Worm (Caenorhabditis elegans) whole organism, L1 larva: Measurements from ENCODE around the gene skr-17.

Experiments
- C16A3.4 ChIP-seq: fragments of 150-350 bp; optimal IDR thresholded peaks from 2 replicates; lab custom pipeline; 2014; ENCODE audit warnings: missing biosample characterization, missing genetic modification characterization
- C34B4.2 ChIP-seq: sonication (generic microtip); optimal IDR thresholded peaks from 2 replicates; lab custom pipeline; 2017; ENCODE audit warnings: mild to moderate bottlenecking, missing genetic modification characterization, missing compliant biosample characterization
- F16B12.6 ChIP-seq: fragments of 150-350 bp; optimal IDR thresholded peaks from 2 replicates; lab custom pipeline; 2014; ENCODE audit warnings: missing biosample characterization, missing genetic modification characterization
- Y116A8C.19 ChIP-seq: sonication (generic microtip); optimal IDR thresholded peaks from 2 replicates; lab custom pipeline; 2016; ENCODE audit warnings: missing compliant biosample characterization, missing genetic modification characterization, borderline replicate concordance
- alr-1 ChIP-seq: fragments of 200-800 bp; sonication (Bioruptor generic); optimal IDR thresholded peaks from 2 replicates; lab custom pipeline; 2018; ENCODE audit warnings: borderline replicate concordance, mild to moderate bottlenecking, missing genetic modification characterization, missing compliant biosample characterization
- aly-2 ChIP-seq: fragments of 150-350 bp; optimal IDR thresholded peaks from 2 replicates; lab custom pipeline; 2014; ENCODE audit warnings: missing biosample characterization, missing genetic modification characterization
- ama-1 ChIP-seq: fragments of 150-350 bp; optimal IDR thresholded peaks from 2 replicates; lab custom pipeline; 2014
- blmp-1 ChIP-seq: fragments of 150-350 bp; optimal IDR thresholded peaks from 2 replicates; lab custom pipeline; 2014; ENCODE audit warnings: missing biosample characterization, missing genetic modification characterization
- ceh-63 ChIP-seq: fragments of 200-800 bp; sonication (Bioruptor generic); optimal IDR thresholded peaks from 2 replicates; lab custom pipeline; 2018; ENCODE audit warnings: mild to moderate bottlenecking, missing genetic modification characterization, missing compliant biosample characterization
- ceh-8 ChIP-seq: fragments of 200-800 bp; sonication (Bioruptor generic); optimal IDR thresholded peaks from 2 replicates; lab custom pipeline; 2018; ENCODE audit warnings: mild to moderate bottlenecking, missing genetic modification characterization, moderate library complexity, missing compliant biosample characterization
- ceh-82 ChIP-seq, 3 experiments: fragments of 150-350 bp in 1 of 3; sonication (generic microtip) in 2 of 3; optimal IDR thresholded peaks; 2 replicates each; lab custom pipeline; 2014 to 2017; ENCODE audit warnings: missing biosample characterization in 3 of 3, missing genetic modification characterization in 3 of 3
- dpl-1 ChIP-seq, 3 experiments: fragments of 150-350 bp in 2 of 3; sonication (generic microtip) in 1 of 3; optimal IDR thresholded peaks; 2 replicates each; lab custom pipeline; 2014 to 2017; ENCODE audit warnings: missing biosample characterization in 3 of 3, missing genetic modification characterization in 3 of 3, missing genetic modification reagents in 3 of 3
- efl-1 ChIP-seq, 4 experiments: fragments of 150-350 bp; optimal IDR thresholded peaks in 3 of 4; peaks in 1 of 4; 1 replicate in 1 of 4; 2 replicates in 3 of 4; lab custom pipeline; 2014; ENCODE audit warnings: missing biosample characterization in 2 of 4, missing genetic modification characterization in 2 of 4, missing genetic modification reagents in 2 of 4
- egl-13 ChIP-seq: sonication (generic microtip); optimal IDR thresholded peaks from 2 replicates; lab custom pipeline; 2016; ENCODE audit warnings: missing genotype, missing genetic modification reagents, missing genetic modification characterization, missing compliant biosample characterization
- egl-27 ChIP-seq, 2 experiments: fragments of 150-350 bp in 1 of 2; sonication (generic microtip); optimal IDR thresholded peaks; 3 replicates each; lab custom pipeline; 2017 to 2018; ENCODE audit warnings: missing biosample characterization in 2 of 2, missing genetic modification characterization in 2 of 2, missing genetic modification reagents in 2 of 2
- elt-2 ChIP-seq: sonication (generic microtip); optimal IDR thresholded peaks from 2 replicates; lab custom pipeline; 2016; ENCODE audit warnings: missing genetic modification characterization, mild to moderate bottlenecking, inconsistent platforms, missing compliant biosample characterization, missing genetic modification reagents
- elt-3 ChIP-seq, 6 experiments: fragments of 150-350 bp in 1 of 6; sonication (generic microtip); optimal IDR thresholded peaks; 2 replicates each; lab custom pipeline; 2017 to 2018; ENCODE audit warnings: missing biosample characterization in 6 of 6, missing genetic modification characterization in 6 of 6, inconsistent platforms in 1 of 6
- fkh-10 ChIP-seq: sonication (generic microtip); optimal IDR thresholded peaks from 2 replicates; lab custom pipeline; 2017; ENCODE audit warnings: missing biosample characterization, missing genetic modification reagents, missing genetic modification characterization
- fkh-4 ChIP-seq: sonication (generic microtip); optimal IDR thresholded peaks from 2 replicates; lab custom pipeline; 2016; ENCODE audit warnings: missing compliant biosample characterization, missing genetic modification characterization, borderline replicate concordance
- fkh-8 ChIP-seq: sonication (generic microtip); optimal IDR thresholded peaks from 2 replicates; lab custom pipeline; 2016; ENCODE audit warnings: mild to moderate bottlenecking, missing genetic modification characterization, missing compliant biosample characterization
- isw-1 ChIP-seq: fragments of 200-800 bp; sonication (Bioruptor generic); IDR thresholded peaks from 2 replicates; pipeline ENCODE4 v1.3.6; 2022; ENCODE audit warnings: missing genetic modification characterization, missing compliant biosample characterization
- jun-1 ChIP-seq: fragments of 150-350 bp; optimal IDR thresholded peaks from 2 replicates; lab custom pipeline; 2014; ENCODE audit warnings: missing biosample characterization, missing genetic modification reagents, missing genetic modification characterization
- lin-13 ChIP-seq: fragments of 150-350 bp; optimal IDR thresholded peaks from 2 replicates; lab custom pipeline; 2014; ENCODE audit warnings: missing biosample characterization, missing genetic modification reagents, missing genetic modification characterization
- lin-14 ChIP-seq: fragments of 200-800 bp; sonication (Bioruptor generic); optimal IDR thresholded peaks from 2 replicates; lab custom pipeline; 2018; ENCODE audit warnings: mild to moderate bottlenecking, missing genetic modification characterization, moderate library complexity, missing compliant biosample characterization
- lin-15B ChIP-seq: fragments of 150-350 bp; sonication (generic microtip); optimal IDR thresholded peaks from 3 replicates; lab custom pipeline; 2014; ENCODE audit warnings: missing biosample characterization, missing genetic modification characterization
- lin-35 ChIP-seq, 2 experiments: fragments of 150-350 bp; optimal IDR thresholded peaks; 2 replicates each; lab custom pipeline; 2014; ENCODE audit warnings: missing biosample characterization in 2 of 2, missing genetic modification characterization in 2 of 2, missing genetic modification reagents in 2 of 2
- lsy-2 ChIP-seq, 2 experiments: fragments of 150-350 bp; optimal IDR thresholded peaks; 2 replicates each; lab custom pipeline; 2014; ENCODE audit warnings: missing biosample characterization in 2 of 2, missing genetic modification characterization in 2 of 2
- mdl-1 ChIP-seq, 2 experiments: fragments of 150-350 bp; optimal IDR thresholded peaks; 2 replicates each; lab custom pipeline; 2014 to 2017; ENCODE audit warnings: missing biosample characterization in 2 of 2, missing genetic modification characterization in 2 of 2, inconsistent platforms in 1 of 2
- nhr-11 ChIP-seq: fragments of 150-350 bp; optimal IDR thresholded peaks from 2 replicates; lab custom pipeline; 2014; ENCODE audit warnings: missing biosample characterization, missing genetic modification characterization
- nhr-20 ChIP-seq: sonication (generic microtip); optimal IDR thresholded peaks from 2 replicates; lab custom pipeline; 2016; ENCODE audit warnings: mild to moderate bottlenecking, missing genetic modification characterization, missing compliant biosample characterization
- nhr-47 ChIP-seq: sonication (generic microtip); optimal IDR thresholded peaks from 2 replicates; lab custom pipeline; 2016; ENCODE audit warnings: mild to moderate bottlenecking, missing genetic modification characterization, moderate library complexity, missing compliant biosample characterization
- nhr-76 ChIP-seq: sonication (generic microtip); optimal IDR thresholded peaks from 2 replicates; lab custom pipeline; 2017; ENCODE audit warnings: missing biosample characterization, missing genetic modification characterization
- nhr-77 ChIP-seq: fragments of 150-350 bp; optimal IDR thresholded peaks from 2 replicates; lab custom pipeline; 2014; ENCODE audit warnings: missing biosample characterization, missing genetic modification characterization
- nhr-85 ChIP-seq: sonication (generic microtip); peaks from one replicate; lab custom pipeline; 2016; ENCODE audit warnings: missing genetic modification characterization, inconsistent platforms, missing compliant biosample characterization
- pax-3 ChIP-seq: fragments of 200-800 bp; sonication (Bioruptor generic); optimal IDR thresholded peaks from 2 replicates; lab custom pipeline; 2018; ENCODE audit warnings: mild to moderate bottlenecking, missing genetic modification characterization, moderate library complexity, missing compliant biosample characterization
- rnt-1 ChIP-seq: sonication (generic microtip); optimal IDR thresholded peaks from 2 replicates; lab custom pipeline; 2016; ENCODE audit warnings: mild to moderate bottlenecking, missing genetic modification characterization, moderate library complexity, missing compliant biosample characterization
- snpc-4 ChIP-seq: fragments of 150-350 bp; optimal IDR thresholded peaks from 2 replicates; lab custom pipeline; 2014; ENCODE audit warnings: missing biosample characterization, missing genetic modification characterization
- sox-4 ChIP-seq: sonication (generic microtip); optimal IDR thresholded peaks from 2 replicates; lab custom pipeline; 2016; ENCODE audit warnings: missing genetic modification characterization, missing compliant biosample characterization
- sptf-1 ChIP-seq: fragments of 150-350 bp; optimal IDR thresholded peaks from 2 replicates; lab custom pipeline; 2014; ENCODE audit warnings: missing biosample characterization, missing genetic modification characterization
- swsn-7 ChIP-seq: sonication (generic microtip); optimal IDR thresholded peaks from 2 replicates; lab custom pipeline; 2016; ENCODE audit warnings: missing genetic modification characterization, missing compliant biosample characterization
- tbx-2 ChIP-seq: sonication (generic microtip); optimal IDR thresholded peaks from 2 replicates; lab custom pipeline; 2016; ENCODE audit warnings: missing genetic modification characterization, missing compliant biosample characterization
- tlp-1 ChIP-seq: fragments of 150-350 bp; optimal IDR thresholded peaks from 2 replicates; lab custom pipeline; 2014; ENCODE audit warnings: missing biosample characterization, missing genetic modification characterization
- unc-130 ChIP-seq: fragments of 150-350 bp; optimal IDR thresholded peaks from 2 replicates; lab custom pipeline; 2017; ENCODE audit warnings: missing biosample characterization, missing genetic modification characterization, inconsistent platforms
- unc-62 ChIP-seq: fragments of 150-350 bp; optimal IDR thresholded peaks from 2 replicates; lab custom pipeline; 2014; ENCODE audit warnings: missing biosample characterization, missing genetic modification reagents, missing genetic modification characterization
- unc-86 ChIP-seq: sonication (generic microtip); optimal IDR thresholded peaks from 2 replicates; lab custom pipeline; 2016; ENCODE audit warnings: missing genetic modification characterization, missing compliant biosample characterization
- unc-98 ChIP-seq: fragments of 200-800 bp; sonication (Bioruptor generic); IDR thresholded peaks from 2 replicates; pipeline ENCODE4 v1.3.6; 2022; ENCODE audit warnings: missing genetic modification characterization, missing compliant biosample characterization
- vab-15 ChIP-seq: sonication (generic microtip); optimal IDR thresholded peaks from 2 replicates; lab custom pipeline; 2017; ENCODE audit warnings: missing genotype, mild to moderate bottlenecking, missing genetic modification characterization, missing compliant biosample characterization
- zip-4 ChIP-seq: fragments of 200-800 bp; sonication (Bioruptor generic); optimal IDR thresholded peaks from 2 replicates; lab custom pipeline; 2018; ENCODE audit warnings: mild to moderate bottlenecking, missing genetic modification characterization, moderate library complexity, missing compliant biosample characterization
- ztf-11 ChIP-seq, 2 experiments: sonication (generic microtip); optimal IDR thresholded peaks; 2 replicates each; lab custom pipeline; 2016 to 2017; ENCODE audit warnings: missing genetic modification characterization in 2 of 2, missing biosample characterization in 1 of 2, missing compliant biosample characterization in 1 of 2
- ztf-4 ChIP-seq: fragments of 150-350 bp; optimal IDR thresholded peaks from 2 replicates; lab custom pipeline; 2014; ENCODE audit warnings: missing biosample characterization, missing genetic modification characterization

Gene skr-17

ce11 chrII:7803174-7803573 lies 19.9 kb downstream of the skr-17 start:
- peak; percentile 49 for TF ChIP-seq nhr-85 (tag; lab: Kevin White, UChicago)
- no peak for TF ChIP-seq swsn-7 (tag; lab: Kevin White, UChicago)
- TF ChIP-seq tlp-1: peak; percentile 1
- TF ChIP-seq blmp-1: peak; percentile 49
- peak; percentile 18 for TF ChIP-seq lin-14 (GFP tag; lab: Kevin White, UChicago)

ce11 chrII:7806054-7806453 lies 22.7 kb downstream of the skr-17 start:
- TF ChIP-seq blmp-1 (peak; percentile 53), zip-4 (no peak), F16B12.6 (tag; lab: Kevin White, UChicago) (no peak), lin-35 (GFP tag; optimal IDR thresholded peaks at IDR 0.05; lab: Kevin White, UChicago) (peak in 1 of 2 experiments; percentile 63), unc-130 (tag; lab: Kevin White, UChicago) (no peak), ztf-4 (no peak), lin-14 (GFP tag; lab: Kevin White, UChicago) (peak; percentile 17), unc-98 (no peak), sox-4 (tag; lab: Kevin White, UChicago) (no peak), nhr-20 (tag; lab: Kevin White, UChicago) (no peak), ceh-8 (GFP tag; lab: Kevin White, UChicago) (no peak), lin-15B (no peak), C34B4.2 (tag; lab: Kevin White, UChicago) (no peak), mdl-1 (tag; optimal IDR thresholded peaks at IDR 0.05; lab: Kevin White, UChicago) (no peak), egl-13 (tag; lab: Kevin White, UChicago) (no peak), unc-86 (no peak), fkh-10 (no peak), nhr-11 (tag; lab: Kevin White, UChicago) (no peak), aly-2 (no peak), pax-3 (no peak), jun-1 (no peak), efl-1 (optimal IDR thresholded peaks at IDR 0.05; lab: Kevin White, UChicago) (peak in 1 of 2 experiments; percentile 11), efl-1 (GFP tag; optimal IDR thresholded peaks at IDR 0.05 in 1 of 2; lab: Kevin White, UChicago) (peak; percentile 46 to 94), fkh-4 (tag; lab: Kevin White, UChicago) (no peak), unc-62 (GFP tag; lab: Kevin White, UChicago) (no peak), egl-27 (tag; optimal IDR thresholded peaks at IDR 0.05; lab: Kevin White, UChicago) (no peak), elt-3 (tag; optimal IDR thresholded peaks at IDR 0.05; lab: Kevin White, UChicago) (no peak), ztf-11 (tag; optimal IDR thresholded peaks at IDR 0.05; lab: Kevin White, UChicago) (no peak), swsn-7 (tag; lab: Kevin White, UChicago) (no peak), dpl-1 (GFP tag; optimal IDR thresholded peaks at IDR 0.05; lab: Kevin White, UChicago) (peak; percentile 17 to 50 (median 40)), ceh-82 (tag; optimal IDR thresholded peaks at IDR 0.05; lab: Kevin White, UChicago) (no peak), snpc-4 (no peak), nhr-76 (tag; lab: Kevin White, UChicago) (no peak), vab-15 (tag; lab: Kevin White, UChicago) (no peak), ama-1 (lab: Kevin White, UChicago) (no peak), C16A3.4 (tag; lab: Kevin White, UChicago) (no peak), nhr-47 (tag; lab: Kevin White, UChicago) (no peak), lsy-2 (tag; optimal IDR thresholded peaks at IDR 0.05; lab: Kevin White, UChicago) (no peak), fkh-8 (tag; lab: Kevin White, UChicago) (no peak), isw-1 (no peak), alr-1 (tag; lab: Kevin White, UChicago) (no peak), tbx-2 (tag; lab: Kevin White, UChicago) (no peak), elt-2 (tag; lab: Kevin White, UChicago) (no peak), Y116A8C.19 (tag; lab: Kevin White, UChicago) (no peak), nhr-77 (tag; lab: Kevin White, UChicago) (no peak), sptf-1 (tag; lab: Kevin White, UChicago) (no peak), rnt-1 (tag; lab: Kevin White, UChicago) (no peak), nhr-85 (tag; lab: Kevin White, UChicago) (peak; percentile 18), ceh-63 (no peak), lin-13 (no peak)
